Fruit fly (Drosophila melanogaster): ENCODE measurements around the gene GATAe.

Gene GATAe

DNA sequence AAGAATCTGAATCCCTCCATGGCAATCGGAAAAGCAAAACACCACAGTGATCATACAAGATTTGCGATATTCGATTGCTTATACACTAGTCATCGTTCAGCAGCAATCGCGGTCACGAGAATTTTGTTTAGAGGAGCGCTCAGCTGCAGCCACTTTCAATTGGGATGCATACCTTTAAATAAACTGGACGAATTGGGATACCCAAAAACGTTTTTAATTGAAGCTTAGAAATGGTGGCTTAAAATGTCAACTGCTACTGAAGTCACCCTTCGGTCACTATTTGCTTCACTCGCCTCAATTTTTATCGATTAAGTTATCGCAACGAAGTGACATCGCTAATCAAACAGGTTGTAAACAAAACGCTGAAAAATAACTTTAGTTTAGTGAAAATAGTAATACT lies 40.5 kb downstream of the GATAe start, which contains the start of the genes IKKbeta and CG5013 (continued):
- TF ChIP-seq CG32767 (GFP tag; IDR thresholded peaks at IDR 0.05) (0 out of 2 replicates have a peak, but pooled peaks have one; percentile 20), Dip2 (GFP tag; IDR thresholded peaks at IDR 0.05) (no peak), Nf-YC (tag; optimal IDR thresholded peaks at IDR 0.05) (peak; percentile 50), insv (GFP tag; optimal IDR thresholded peaks at IDR 0.05) (peak in 1 of 2 experiments; percentile 28), gcm2 (GFP tag; optimal IDR thresholded peaks at IDR 0.05) (no peak), scrt (GFP tag; optimal IDR thresholded peaks at IDR 0.05) (peak; percentile 73), ERR (GFP tag; optimal IDR thresholded peaks at IDR 0.05) (peak; percentile 19), CG3726 (GFP tag; IDR thresholded peaks at IDR 0.05) (no peak)

DNA sequence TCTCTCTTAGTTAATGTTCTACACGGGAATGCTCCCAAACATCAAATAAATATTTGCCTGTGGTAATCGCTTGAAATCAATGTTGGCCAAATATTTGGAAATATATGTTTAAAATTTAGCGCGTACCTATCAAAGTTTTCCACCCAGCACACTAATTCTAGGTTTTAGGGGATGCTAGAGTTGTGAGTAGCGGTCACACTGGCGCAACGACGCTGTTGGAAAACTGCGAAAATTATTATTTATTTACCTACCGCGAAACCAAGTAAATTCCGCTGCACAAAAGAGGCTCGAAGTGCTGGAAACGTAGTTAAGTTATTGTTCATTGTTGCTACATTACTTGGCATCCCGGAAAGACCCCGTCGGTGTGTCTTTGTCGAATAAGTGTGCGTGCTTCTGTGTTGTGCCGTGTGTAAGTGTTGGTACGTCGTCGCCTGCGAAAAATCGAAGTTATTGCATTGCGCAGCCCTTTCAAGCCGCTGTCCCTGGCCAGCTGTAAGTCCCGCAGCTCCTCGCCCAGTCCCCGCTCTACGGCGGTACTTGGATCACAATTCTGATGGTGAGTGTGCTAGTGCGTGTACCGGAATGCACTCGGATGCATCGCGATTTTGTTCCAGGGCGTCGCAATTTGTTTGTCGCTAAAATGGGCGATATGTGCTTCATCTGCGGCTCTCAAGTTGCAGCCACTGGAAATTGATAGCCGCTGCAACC lies 41.9 kb downstream of the GATAe start, which contains the start of gene msps:
Gene msps (plus strand): TSS at position 181 of the 708 bp plus-strand sequence.
- peak; percentile 81 for TF ChIP-seq cg (GFP tag; optimal IDR thresholded peaks at IDR 0.05)
- TF ChIP-seq gsb-n (tag; optimal IDR thresholded peaks at IDR 0.05), result no peak
- peak; percentile 31; the same call in 1 of the 2 replicates for TF ChIP-seq inv (GFP tag; IDR thresholded peaks at IDR 0.05; ENCODE audit: partially characterized antibody)
- TF ChIP-seq CG3847 (GFP tag; IDR thresholded peaks at IDR 0.05), result peak; percentile 32; the same call in 1 of the 2 replicates
- TF ChIP-seq salm (tag; optimal IDR thresholded peaks at IDR 0.05), result no peak
- peak; percentile 42 for TF ChIP-seq CG15479 (GFP tag; optimal IDR thresholded peaks at IDR 0.05)
- TF ChIP-seq CG42726 (GFP tag; IDR thresholded peaks at IDR 0.05; ENCODE audit: partially characterized antibody), result peak; percentile 64; the same call in 1 of the 2 replicates
- TF ChIP-seq CG11504 (tag; optimal IDR thresholded peaks at IDR 0.05), result peak; percentile 0
- no peak for TF ChIP-seq Doc3 (GFP tag; IDR thresholded peaks at IDR 0.05; ENCODE audit: partially characterized antibody)
- no peak for TF ChIP-seq H15 (GFP tag; IDR thresholded peaks at IDR 0.05)
- TF ChIP-seq knrl (GFP tag; IDR thresholded peaks at IDR 0.05; ENCODE audit: partially characterized antibody), result peak; percentile 45; the same call in 2 of the 3 replicates
- peak; percentile 89 for TF ChIP-seq bbx (GFP tag; IDR thresholded peaks at IDR 0.05; ENCODE audit: partially characterized antibody)
- peak; percentile 53 for TF ChIP-seq CG1603 (tag; optimal IDR thresholded peaks at IDR 0.05)
- no peak for TF ChIP-seq CG17612 (GFP tag; IDR thresholded peaks at IDR 0.05)
- TF ChIP-seq Dref (GFP tag; IDR thresholded peaks at IDR 0.05), result peak; percentile 32; the same call in 1 of the 2 replicates
- peak; percentile 94 for TF ChIP-seq Dp (GFP tag; optimal IDR thresholded peaks at IDR 0.05)
- TF ChIP-seq ato (GFP tag; IDR thresholded peaks at IDR 0.05; ENCODE audit: partially characterized antibody), result peak; percentile 65; the same call in 1 of the 2 replicates
- peak; percentile 100 for TF ChIP-seq nerfin-1 (tag; optimal IDR thresholded peaks at IDR 0.05)
- TF ChIP-seq Nf-YB (GFP tag; optimal IDR thresholded peaks at IDR 0.05), result no peak
- TF ChIP-seq MBD-R2 (GFP tag; IDR thresholded peaks at IDR 0.05), result peak; percentile 82
- TF ChIP-seq HmgZ (tag; optimal IDR thresholded peaks at IDR 0.05), result peak; percentile 64
- TF ChIP-seq CG2116 (GFP tag; optimal IDR thresholded peaks at IDR 0.05), result peak; percentile 27
- TF ChIP-seq CG9797 (GFP tag; optimal IDR thresholded peaks at IDR 0.05), result peak; percentile 87
- peak; percentile 74; the same call in 2 of the 3 replicates for TF ChIP-seq Opbp (GFP tag; IDR thresholded peaks at IDR 0.05; ENCODE audit: partially characterized antibody)
- no peak for TF ChIP-seq tup (GFP tag; optimal IDR thresholded peaks at IDR 0.05)
- TF ChIP-seq Sin3A (optimal IDR thresholded peaks at IDR 0.05), result peak; percentile 56
- TF ChIP-seq phol (tag; optimal IDR thresholded peaks at IDR 0.05), result peak; percentile 3
- peak; percentile 55 for TF ChIP-seq MESR4 (GFP tag; optimal IDR thresholded peaks at IDR 0.05)
- TF ChIP-seq CG14860 (GFP tag; IDR thresholded peaks at IDR 0.05; ENCODE audit: partially characterized antibody), result peak; percentile 71
- TF ChIP-seq CG8281 (tag; optimal IDR thresholded peaks at IDR 0.05), result no peak
- no peak for TF ChIP-seq Hmx (GFP tag; optimal IDR thresholded peaks at IDR 0.05)
- peak; percentile 84 for TF ChIP-seq pzg (GFP tag; optimal IDR thresholded peaks at IDR 0.05)
- peak; percentile 89 for TF ChIP-seq CG7963 (GFP tag; IDR thresholded peaks at IDR 0.05; ENCODE audit: partially characterized antibody)
- peak; percentile 76 for TF ChIP-seq YL-1 (GFP tag; optimal IDR thresholded peaks at IDR 0.05)
- TF ChIP-seq hb (GFP tag; IDR thresholded peaks at IDR 0.05; ENCODE audit: partially characterized antibody), result peak; percentile 61
- TF ChIP-seq CG9932 (GFP tag; IDR thresholded peaks at IDR 0.05), result no peak
- TF ChIP-seq CG8924 (tag; optimal IDR thresholded peaks at IDR 0.05), result peak; percentile 19
- TF ChIP-seq onecut (GFP tag; IDR thresholded peaks at IDR 0.05), result peak; percentile 90

Data from whole organism, embryonic.